Fruit fly (Drosophila melanogaster): Measurements from ENCODE around the gene Rel.

Gene Rel

dm6 chr3R:9024835-9025510 is 22.8 kb downstream of the Rel start (continued):
- no peak for TF ChIP-seq trem (tag; optimal IDR thresholded peaks at IDR 0.05)
- no peak for TF ChIP-seq dmrt99B (tag; optimal IDR thresholded peaks at IDR 0.05)
- TF ChIP-seq vfl (GFP tag; optimal IDR thresholded peaks at IDR 0.05), result no peak
- TF ChIP-seq Hey (tag; optimal IDR thresholded peaks at IDR 0.05), result peak; percentile 43
- TF ChIP-seq CoRest (tag; optimal IDR thresholded peaks at IDR 0.05), result no peak
- TF ChIP-seq nerfin-1 (tag; optimal IDR thresholded peaks at IDR 0.05), result peak; percentile 20
- TF ChIP-seq CG1603 (tag; optimal IDR thresholded peaks at IDR 0.05), result no peak
- TF ChIP-seq twi (tag; optimal IDR thresholded peaks at IDR 0.05), result peak; percentile 93
- no peak for TF ChIP-seq bbx (GFP tag; IDR thresholded peaks at IDR 0.05; ENCODE audit: partially characterized antibody)
- TF ChIP-seq CG7928 (GFP tag; optimal IDR thresholded peaks at IDR 0.05), result no peak
- no peak for TF ChIP-seq D (optimal IDR thresholded peaks at IDR 0.05)
- TF ChIP-seq D (GFP tag; optimal IDR thresholded peaks at IDR 0.05), result no peak
- TF ChIP-seq tll (GFP tag; optimal IDR thresholded peaks at IDR 0.05), result peak in 1 of 2 experiments; percentile 38
- TF ChIP-seq CG14050 (GFP tag; IDR thresholded peaks at IDR 0.05), result no peak
- no peak for TF ChIP-seq D19B (GFP tag; optimal IDR thresholded peaks at IDR 0.05)
- no peak for TF ChIP-seq Gug (GFP tag; IDR thresholded peaks at IDR 0.05)
- peak; percentile 50 for TF ChIP-seq oc (tag; optimal IDR thresholded peaks at IDR 0.05)
- TF ChIP-seq PHDP (tag; optimal IDR thresholded peaks at IDR 0.05), result no peak
- no peak for TF ChIP-seq CG18262 (tag; optimal IDR thresholded peaks at IDR 0.05)
- TF ChIP-seq fd96Cb (tag; optimal IDR thresholded peaks at IDR 0.05), result no peak
- no peak for TF ChIP-seq CG12219 (GFP tag; optimal IDR thresholded peaks at IDR 0.05)
- no peak for TF ChIP-seq stc (GFP tag; IDR thresholded peaks at IDR 0.05)
- TF ChIP-seq HLHmδ (GFP tag; optimal IDR thresholded peaks at IDR 0.05), result peak; percentile 84
- TF ChIP-seq TFAM (GFP tag; optimal IDR thresholded peaks at IDR 0.05), result no peak
- TF ChIP-seq ac (GFP tag; optimal IDR thresholded peaks at IDR 0.05), result peak; percentile 95
- TF ChIP-seq slou (GFP tag; optimal IDR thresholded peaks at IDR 0.05), result no peak
- no peak for TF ChIP-seq CG2202 (tag; optimal IDR thresholded peaks at IDR 0.05)
- TF ChIP-seq p53 (GFP tag; optimal IDR thresholded peaks at IDR 0.05), result no peak
- no peak for TF ChIP-seq CG4707 (GFP tag; optimal IDR thresholded peaks at IDR 0.05)
- TF ChIP-seq ems (GFP tag; optimal IDR thresholded peaks at IDR 0.05), result no peak
- no peak for TF ChIP-seq fd64A (GFP tag; optimal IDR thresholded peaks at IDR 0.05)
- TF ChIP-seq H15 (GFP tag; IDR thresholded peaks at IDR 0.05), result no peak
- TF ChIP-seq CG34376 (GFP tag; optimal IDR thresholded peaks at IDR 0.05), result no peak
- TF ChIP-seq ATbp (GFP tag; optimal IDR thresholded peaks at IDR 0.05), result no peak
- TF ChIP-seq YL-1 (GFP tag; optimal IDR thresholded peaks at IDR 0.05), result no peak
- no peak for TF ChIP-seq disco-r (GFP tag; optimal IDR thresholded peaks at IDR 0.05)
- TF ChIP-seq lab (GFP tag; optimal IDR thresholded peaks at IDR 0.05), result no peak

- peak; percentile 9 for TF ChIP-seq grn (GFP tag; optimal IDR thresholded peaks at IDR 0.05)
- no peak for TF ChIP-seq CG11560 (tag; IDR thresholded peaks at IDR 0.05)
- no peak for TF ChIP-seq nmo (GFP tag; optimal IDR thresholded peaks at IDR 0.05)
- no peak for TF ChIP-seq lmd (GFP tag; IDR thresholded peaks at IDR 0.05)
- TF ChIP-seq CG6854 (GFP tag; optimal IDR thresholded peaks at IDR 0.05), result no peak
- TF ChIP-seq Six4 (GFP tag; optimal IDR thresholded peaks at IDR 0.05), result peak; percentile 12
- TF ChIP-seq CG2199 (GFP tag; IDR thresholded peaks at IDR 0.05), result 0 out of 3 replicates have a peak, but pooled peaks have one; percentile 26
- no peak for TF ChIP-seq CG9727 (GFP tag; optimal IDR thresholded peaks at IDR 0.05)
- no peak for TF ChIP-seq CG10366 (GFP tag; IDR thresholded peaks at IDR 0.05)
- TF ChIP-seq jing (GFP tag; optimal IDR thresholded peaks at IDR 0.05), result no peak
- TF ChIP-seq pros (GFP tag; optimal IDR thresholded peaks at IDR 0.05), result peak; percentile 96
- no peak for TF ChIP-seq p53 (GFP tag; optimal IDR thresholded peaks at IDR 0.05)
- TF ChIP-seq Atf3 (GFP tag; optimal IDR thresholded peaks at IDR 0.05), result no peak
- TF ChIP-seq twi (tag; optimal IDR thresholded peaks at IDR 0.05), result peak; percentile 89
- TF ChIP-seq HLHmδ (GFP tag; optimal IDR thresholded peaks at IDR 0.05), result peak; percentile 34
These were observed 23.8 kb downstream of the Rel start for dm6 chr3R:9023934-9024333.
